Worm (Caenorhabditis elegans): ENCODE results near the gene sru-24.

Gene sru-24

DNA sequence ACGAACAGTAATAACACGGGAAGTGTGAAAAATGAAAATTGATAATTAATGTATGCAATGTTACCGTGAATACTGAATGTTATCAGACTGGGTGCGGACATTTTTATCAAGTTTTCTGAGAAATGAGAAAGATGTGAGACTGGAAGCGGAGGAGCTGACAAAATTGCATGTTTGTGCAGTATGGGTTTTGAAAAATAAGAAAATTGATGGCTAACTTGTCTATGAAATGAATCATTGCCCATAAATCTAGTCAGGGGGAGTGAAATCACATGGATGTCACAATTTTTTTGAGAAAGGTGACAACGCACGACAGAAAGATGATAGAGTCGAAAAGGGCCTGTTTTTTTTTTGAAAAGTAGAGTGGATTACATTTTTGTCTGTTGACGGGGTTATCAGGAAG lies at the start of gene sru-24:
sru-24 (minus strand) TSS at position 101 of the 400 bp plus-strand sequence.
- TF ChIP-seq tra-4 (tag; optimal IDR thresholded peaks at IDR 0.05) (no peak), hmg-4 (GFP tag; optimal IDR thresholded peaks at IDR 0.05) (no peak), hnd-1 (tag; optimal IDR thresholded peaks at IDR 0.05) (no peak), ets-7 (tag; optimal IDR thresholded peaks at IDR 0.05) (no peak), ceh-36 (tag; optimal IDR thresholded peaks at IDR 0.05) (no peak), aly-1 (tag; optimal IDR thresholded peaks at IDR 0.05) (no peak), tbx-11 (GFP tag; IDR thresholded peaks at IDR 0.05) (no peak), ama-1 (optimal IDR thresholded peaks at IDR 0.05) (no peak), F13C5.2 (tag; optimal IDR thresholded peaks at IDR 0.05) (no peak), ceh-13 (GFP tag; optimal IDR thresholded peaks at IDR 0.05) (no peak), pes-1 (GFP tag; IDR thresholded peaks at IDR 0.05) (no peak), B0310.2 (tag; optimal IDR thresholded peaks at IDR 0.05) (no peak), flt-1 (GFP tag; IDR thresholded peaks at IDR 0.05) (no peak), scrt-1 (GFP tag; IDR thresholded peaks at IDR 0.05) (no peak), tbx-37 (GFP tag; conservative IDR thresholded peaks at IDR 0.05) (no peak)

DNA sequence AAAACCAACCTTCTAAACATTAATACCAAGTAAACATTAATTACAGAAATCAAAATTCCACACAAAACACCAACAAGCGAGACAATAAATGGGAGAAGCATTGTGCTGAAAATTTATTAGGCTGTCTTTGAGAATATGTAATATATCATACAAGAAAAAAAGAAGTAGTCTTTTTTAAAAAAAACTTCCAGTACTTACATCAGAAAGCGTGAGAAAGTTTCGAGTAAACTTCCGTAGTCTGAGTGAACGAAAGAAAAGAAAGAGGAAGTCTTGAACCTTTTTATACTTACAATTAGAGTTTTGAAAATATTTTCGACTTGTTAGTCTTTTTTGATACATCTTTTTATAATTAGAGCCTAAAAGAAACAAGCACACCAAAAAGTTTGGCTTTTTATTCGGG lies 48.5 kb upstream of the sru-24 start, which contains the start of gene srbc-40:
srbc-40 (minus strand) TSS at position 101 of the 400 bp plus-strand sequence.
- no peak for TF ChIP-seq hnd-1 (tag; optimal IDR thresholded peaks at IDR 0.05)
- no peak for TF ChIP-seq tbx-11 (GFP tag; IDR thresholded peaks at IDR 0.05)
- no peak for TF ChIP-seq tbx-37 (GFP tag; conservative IDR thresholded peaks at IDR 0.05)
- TF ChIP-seq ceh-36 (tag; optimal IDR thresholded peaks at IDR 0.05) = no peak
- no peak for TF ChIP-seq ama-1 (optimal IDR thresholded peaks at IDR 0.05)
- no peak for TF ChIP-seq tra-4 (tag; optimal IDR thresholded peaks at IDR 0.05)
- TF ChIP-seq hmbx-1 (tag; optimal IDR thresholded peaks at IDR 0.05) = no peak
- TF ChIP-seq aly-1 (tag; optimal IDR thresholded peaks at IDR 0.05) = no peak
- no peak for TF ChIP-seq scrt-1 (GFP tag; IDR thresholded peaks at IDR 0.05)
- no peak for TF ChIP-seq sea-1 (GFP tag; conservative IDR thresholded peaks at IDR 0.05)

DNA sequence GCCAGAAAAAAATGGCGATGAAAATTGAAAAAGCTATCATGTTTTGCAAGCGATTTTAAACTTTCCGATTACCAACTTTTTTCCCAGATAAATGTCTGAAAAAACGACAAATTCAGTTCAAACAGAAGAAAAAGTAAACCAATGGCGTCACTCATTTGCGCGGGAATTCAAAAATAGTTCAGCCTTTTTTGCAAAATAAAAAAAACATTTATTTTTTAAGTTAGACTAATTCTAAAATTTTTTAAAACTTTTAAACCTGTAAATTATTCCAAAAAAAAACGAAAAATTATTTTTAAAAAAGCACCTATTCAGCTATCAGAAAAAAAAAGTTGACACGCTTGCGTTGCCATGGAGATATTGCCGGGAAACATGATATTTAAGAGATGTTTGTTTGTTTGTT lies 41.6 kb upstream of the sru-24 start, which contains the start of gene cyp-33C11:
cyp-33C11 (minus strand) TSS at position 101 of the 400 bp plus-strand sequence.
- TF ChIP-seq ets-7 (tag; optimal IDR thresholded peaks at IDR 0.05) (no peak), scrt-1 (GFP tag; IDR thresholded peaks at IDR 0.05) (no peak), tra-4 (tag; optimal IDR thresholded peaks at IDR 0.05) (no peak), flt-1 (GFP tag; IDR thresholded peaks at IDR 0.05) (no peak), B0310.2 (tag; optimal IDR thresholded peaks at IDR 0.05) (no peak), ceh-13 (GFP tag; optimal IDR thresholded peaks at IDR 0.05) (no peak)

ce11 chrV:708808-709207 lies 37.6 kb upstream of the sru-24 start, which contains the start of gene srbc-39:
TSS of gene srbc-39 (plus strand) at chrV:709108.
- TF ChIP-seq tra-4 (tag; optimal IDR thresholded peaks at IDR 0.05) (no peak), ets-7 (tag; optimal IDR thresholded peaks at IDR 0.05) (no peak), F13C5.2 (tag; optimal IDR thresholded peaks at IDR 0.05) (no peak), tbx-11 (GFP tag; IDR thresholded peaks at IDR 0.05) (no peak), hmg-4 (GFP tag; optimal IDR thresholded peaks at IDR 0.05) (no peak), ama-1 (optimal IDR thresholded peaks at IDR 0.05) (no peak), ceh-36 (tag; optimal IDR thresholded peaks at IDR 0.05) (no peak), hnd-1 (tag; optimal IDR thresholded peaks at IDR 0.05) (no peak), tbx-37 (GFP tag; conservative IDR thresholded peaks at IDR 0.05) (no peak), aly-1 (tag; optimal IDR thresholded peaks at IDR 0.05) (no peak), scrt-1 (GFP tag; IDR thresholded peaks at IDR 0.05) (no peak), flt-1 (GFP tag; IDR thresholded peaks at IDR 0.05) (no peak), ceh-13 (GFP tag; optimal IDR thresholded peaks at IDR 0.05) (no peak), sea-1 (GFP tag; conservative IDR thresholded peaks at IDR 0.05) (no peak)

- no peak for TF ChIP-seq aly-1 (tag; optimal IDR thresholded peaks at IDR 0.05)
- no peak for TF ChIP-seq B0310.2 (tag; optimal IDR thresholded peaks at IDR 0.05)
- TF ChIP-seq ceh-13 (GFP tag; optimal IDR thresholded peaks at IDR 0.05) = no peak
- no peak for TF ChIP-seq scrt-1 (GFP tag; IDR thresholded peaks at IDR 0.05)
- no peak for TF ChIP-seq tra-4 (tag; optimal IDR thresholded peaks at IDR 0.05)
- TF ChIP-seq ama-1 (optimal IDR thresholded peaks at IDR 0.05) = no peak
- no peak for TF ChIP-seq pes-1 (GFP tag; IDR thresholded peaks at IDR 0.05)
- no peak for TF ChIP-seq sea-1 (GFP tag; conservative IDR thresholded peaks at IDR 0.05)
- no peak for TF ChIP-seq flt-1 (GFP tag; IDR thresholded peaks at IDR 0.05)
- no peak for TF ChIP-seq hmbx-1 (tag; optimal IDR thresholded peaks at IDR 0.05)
- TF ChIP-seq hnd-1 (tag; optimal IDR thresholded peaks at IDR 0.05) = no peak
- no peak for TF ChIP-seq tbx-37 (GFP tag; conservative IDR thresholded peaks at IDR 0.05)
- no peak for TF ChIP-seq ets-7 (tag; optimal IDR thresholded peaks at IDR 0.05)
- no peak for TF ChIP-seq F13C5.2 (tag; optimal IDR thresholded peaks at IDR 0.05)
- TF ChIP-seq hmg-4 (GFP tag; optimal IDR thresholded peaks at IDR 0.05) = no peak
- TF ChIP-seq ceh-36 (tag; optimal IDR thresholded peaks at IDR 0.05) = no peak
- no peak for TF ChIP-seq tbx-11 (GFP tag; IDR thresholded peaks at IDR 0.05)
These were observed 35.7 kb upstream of the sru-24 start, which contains the start of gene srbc-38 for ce11 chrV:706918-707317. TSS of gene srbc-38 (plus strand) at chrV:707218.

DNA sequence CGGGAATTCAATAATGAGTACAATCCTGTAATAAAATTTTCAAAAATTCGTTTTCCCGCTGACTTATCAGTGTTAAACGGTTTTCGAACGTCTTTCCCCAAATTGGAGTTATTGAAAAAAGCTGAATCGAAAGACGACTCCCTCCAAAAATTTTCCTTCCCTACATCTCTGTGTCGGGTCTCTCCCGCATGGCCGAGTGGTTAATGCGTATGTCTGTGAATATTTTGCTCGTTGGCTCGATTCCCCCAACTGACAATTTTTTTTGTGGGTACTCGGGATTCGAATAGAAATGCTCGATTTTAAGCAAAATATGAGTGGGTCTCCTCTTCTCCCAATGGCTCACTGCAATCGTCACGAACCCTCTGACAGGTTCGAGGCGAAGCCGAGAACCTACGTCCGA lies 35.2 kb upstream of the sru-24 start:
- TF ChIP-seq tbx-37 (GFP tag; conservative IDR thresholded peaks at IDR 0.05) (0 out of 2 replicates have a peak, but pooled peaks have one; percentile 4), flt-1 (GFP tag; IDR thresholded peaks at IDR 0.05) (peak; percentile 37; the same call in 1 of the 2 replicates), scrt-1 (GFP tag; IDR thresholded peaks at IDR 0.05) (peak; percentile 68; the same call in 1 of the 2 replicates), pes-1 (GFP tag; IDR thresholded peaks at IDR 0.05) (peak; percentile 78), tbx-11 (GFP tag; IDR thresholded peaks at IDR 0.05) (peak; percentile 27; the same call in 1 of the 2 replicates)

DNA sequence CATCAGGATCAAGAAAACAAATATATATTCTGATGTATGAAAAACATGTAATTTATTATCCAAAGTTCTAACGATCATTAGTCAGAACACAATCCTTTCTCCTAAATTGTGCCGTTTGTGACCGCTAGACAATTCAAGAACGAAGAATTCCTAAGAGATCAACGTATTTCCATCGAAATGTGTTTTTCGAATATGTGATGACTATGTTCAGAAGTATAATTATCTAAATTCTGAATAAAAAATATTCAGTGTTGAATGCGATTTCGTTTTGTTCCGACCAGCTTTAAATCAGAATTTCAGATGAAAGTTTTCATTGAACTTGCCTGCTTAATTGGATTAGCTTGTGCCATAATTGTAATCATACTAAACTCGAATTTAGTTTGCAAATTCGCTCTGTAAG lies 31.0 kb upstream of the sru-24 start, which contains the start of gene srbc-37:
srbc-37 (plus strand) TSS at position 301 of the 400 bp plus-strand sequence.
- TF ChIP-seq ceh-36 (tag; optimal IDR thresholded peaks at IDR 0.05) = no peak
- TF ChIP-seq ceh-13 (GFP tag; optimal IDR thresholded peaks at IDR 0.05) = no peak
- TF ChIP-seq tra-4 (tag; optimal IDR thresholded peaks at IDR 0.05) = no peak
- TF ChIP-seq sea-1 (GFP tag; conservative IDR thresholded peaks at IDR 0.05) = no peak
- no peak for TF ChIP-seq F13C5.2 (tag; optimal IDR thresholded peaks at IDR 0.05)
- TF ChIP-seq ama-1 (optimal IDR thresholded peaks at IDR 0.05) = no peak
- TF ChIP-seq hmbx-1 (tag; optimal IDR thresholded peaks at IDR 0.05) = no peak
- TF ChIP-seq flt-1 (GFP tag; IDR thresholded peaks at IDR 0.05) = no peak
- TF ChIP-seq hmg-4 (GFP tag; optimal IDR thresholded peaks at IDR 0.05) = no peak
- no peak for TF ChIP-seq hnd-1 (tag; optimal IDR thresholded peaks at IDR 0.05)
- no peak for TF ChIP-seq aly-1 (tag; optimal IDR thresholded peaks at IDR 0.05)
- no peak for TF ChIP-seq pes-1 (GFP tag; IDR thresholded peaks at IDR 0.05)
- no peak for TF ChIP-seq scrt-1 (GFP tag; IDR thresholded peaks at IDR 0.05)
- TF ChIP-seq tbx-37 (GFP tag; conservative IDR thresholded peaks at IDR 0.05) = no peak
- TF ChIP-seq B0310.2 (tag; optimal IDR thresholded peaks at IDR 0.05) = no peak
- TF ChIP-seq tbx-11 (GFP tag; IDR thresholded peaks at IDR 0.05) = no peak
- no peak for TF ChIP-seq ets-7 (tag; optimal IDR thresholded peaks at IDR 0.05)

Data from whole organism, early embryonic.